Fruit fly (Drosophila melanogaster): ENCODE data around the gene lz.
A peak's percentile ranks its signal among the peaks of the same experiment; 100 is the strongest.

Gene lz

DNA sequence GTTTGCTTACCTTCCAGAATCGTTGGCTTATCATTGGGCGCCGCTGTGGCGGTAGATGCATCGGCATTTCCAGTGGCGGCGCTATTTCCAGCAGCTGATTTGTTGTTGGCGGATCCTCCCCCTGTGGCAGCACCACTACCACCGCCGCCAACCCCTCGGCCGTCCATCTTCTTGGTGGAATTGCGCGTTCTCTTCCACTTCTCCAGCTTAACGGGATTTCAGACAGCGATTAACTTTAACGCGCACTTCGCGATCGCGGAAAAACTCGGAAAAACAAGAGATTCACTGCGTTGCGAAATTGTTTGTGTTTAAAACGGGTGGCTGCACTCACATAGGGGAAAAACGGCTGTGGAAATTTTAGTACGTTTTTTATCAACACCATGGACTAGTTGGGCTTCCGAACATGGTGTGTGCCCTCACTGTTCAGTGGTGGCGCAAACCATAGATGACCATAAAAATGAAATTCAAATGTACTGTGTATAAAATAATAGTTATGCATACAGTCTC lies 1.6 kb upstream of the lz start, which contains the start of gene c11.1 (continued):
- no peak; the same call in 2 of the 3 replicates for TF ChIP-seq Opbp (GFP tag; IDR thresholded peaks at IDR 0.05; ENCODE audit: partially characterized antibody)
- TF ChIP-seq CG8944 (GFP tag; optimal IDR thresholded peaks at IDR 0.05) = no peak
- TF ChIP-seq org-1 (GFP tag; optimal IDR thresholded peaks at IDR 0.05) = no peak
- TF ChIP-seq eyg (GFP tag; optimal IDR thresholded peaks at IDR 0.05) = no peak
- no peak for TF ChIP-seq CG8089 (GFP tag; optimal IDR thresholded peaks at IDR 0.05)
- no peak for TF ChIP-seq CG17385 (GFP tag; optimal IDR thresholded peaks at IDR 0.05)
- TF ChIP-seq NC2α (GFP tag; optimal IDR thresholded peaks at IDR 0.05) = no peak
- peak; percentile 51 for TF ChIP-seq crol (GFP tag; IDR thresholded peaks at IDR 0.05)
- no peak for TF ChIP-seq CG8388 (GFP tag; optimal IDR thresholded peaks at IDR 0.05)
- peak; percentile 74 for TF ChIP-seq E2f2 (GFP tag; IDR thresholded peaks at IDR 0.05)
- TF ChIP-seq HLHmδ (GFP tag; optimal IDR thresholded peaks at IDR 0.05) = no peak
- TF ChIP-seq CG10565 (GFP tag; optimal IDR thresholded peaks at IDR 0.05) = no peak
- TF ChIP-seq CG2678 (tag; optimal IDR thresholded peaks at IDR 0.05) = no peak
- TF ChIP-seq Nf-YA (GFP tag; IDR thresholded peaks at IDR 0.05) = no peak
- TF ChIP-seq CG14050 (GFP tag; IDR thresholded peaks at IDR 0.05) = no peak
- peak; percentile 36 for TF ChIP-seq CG15514 (GFP tag; optimal IDR thresholded peaks at IDR 0.05)
- peak; percentile 36; the same call in 1 of the 2 replicates for TF ChIP-seq Bgb (GFP tag; IDR thresholded peaks at IDR 0.05; ENCODE audit: partially characterized antibody)
- TF ChIP-seq Dref (GFP tag; IDR thresholded peaks at IDR 0.05) = peak; percentile 52
- peak; percentile 97 for TF ChIP-seq nerfin-1 (tag; optimal IDR thresholded peaks at IDR 0.05)
- no peak for TF ChIP-seq hkb (optimal IDR thresholded peaks at IDR 0.05)
- no peak for TF ChIP-seq hkb (GFP tag; IDR thresholded peaks at IDR 0.05)
- TF ChIP-seq Myb (GFP tag; optimal IDR thresholded peaks at IDR 0.05) = peak; percentile 69
- TF ChIP-seq Aef1 (GFP tag; IDR thresholded peaks at IDR 0.05) = peak; percentile 35; the same call in 1 of the 3 replicates
- TF ChIP-seq phol (tag; optimal IDR thresholded peaks at IDR 0.05) = peak; percentile 19
- TF ChIP-seq ewg (GFP tag; optimal IDR thresholded peaks at IDR 0.05) = no peak
- TF ChIP-seq Dp (GFP tag; optimal IDR thresholded peaks at IDR 0.05) = peak; percentile 66
- TF ChIP-seq chn (GFP tag; optimal IDR thresholded peaks at IDR 0.05) = peak; percentile 31
- TF ChIP-seq ato (GFP tag; IDR thresholded peaks at IDR 0.05; ENCODE audit: partially characterized antibody) = 0 out of 2 replicates have a peak, but pooled peaks have one; percentile 34
- TF ChIP-seq CG7357 (GFP tag; IDR thresholded peaks at IDR 0.05) = no peak
- peak; percentile 41; the same call in 1 of the 4 replicates for TF ChIP-seq Dll (GFP tag; IDR thresholded peaks at IDR 0.05; ENCODE audit: partially characterized antibody)
- no peak for TF ChIP-seq dmrt11E (tag; optimal IDR thresholded peaks at IDR 0.05)
- TF ChIP-seq Sry-δ (GFP tag; optimal IDR thresholded peaks at IDR 0.05) = peak; percentile 30
- TF ChIP-seq Fer1 (GFP tag; optimal IDR thresholded peaks at IDR 0.05) = peak; percentile 16
- no peak for TF ChIP-seq Spps (tag; optimal IDR thresholded peaks at IDR 0.05)
- no peak for TF ChIP-seq jigr1 (GFP tag; IDR thresholded peaks at IDR 0.05)
- no peak for TF ChIP-seq cato (GFP tag; optimal IDR thresholded peaks at IDR 0.05; ENCODE audit: borderline replicate concordance)
- no peak for TF ChIP-seq CG18011 (GFP tag; optimal IDR thresholded peaks at IDR 0.05)
- TF ChIP-seq amos (GFP tag; IDR thresholded peaks at IDR 0.05; ENCODE audit: partially characterized antibody) = peak; percentile 40; the same call in 1 of the 2 replicates
- TF ChIP-seq CG10267 (tag; optimal IDR thresholded peaks at IDR 0.05) = peak; percentile 4
- TF ChIP-seq Sox102F (GFP tag; optimal IDR thresholded peaks at IDR 0.05) = no peak
- no peak for TF ChIP-seq pros (GFP tag; optimal IDR thresholded peaks at IDR 0.05)
- TF ChIP-seq sug (tag; optimal IDR thresholded peaks at IDR 0.05) = peak; percentile 49
- TF ChIP-seq pum (GFP tag; optimal IDR thresholded peaks at IDR 0.05) = no peak
- TF ChIP-seq CG17829 (tag; optimal IDR thresholded peaks at IDR 0.05) = no peak
- no peak for TF ChIP-seq Deaf1 (tag; optimal IDR thresholded peaks at IDR 0.05)
- no peak for TF ChIP-seq CG16779 (GFP tag; IDR thresholded peaks at IDR 0.05)
- no peak for TF ChIP-seq fru (optimal IDR thresholded peaks at IDR 0.05)
- TF ChIP-seq CTCF (GFP tag; optimal IDR thresholded peaks at IDR 0.05) = peak; percentile 44
- TF ChIP-seq CG6683 (GFP tag; optimal IDR thresholded peaks at IDR 0.05) = no peak
- no peak for TF ChIP-seq D19A (tag; optimal IDR thresholded peaks at IDR 0.05)
- no peak for TF ChIP-seq Mes4 (GFP tag; optimal IDR thresholded peaks at IDR 0.05)

All from whole organism, embryonic.